Fruit fly (Drosophila melanogaster): ENCODE measurements around the gene CG10864.
A peak's percentile ranks its signal among the peaks of the same experiment; 100 is the strongest.

CG10864 gene

DNA sequence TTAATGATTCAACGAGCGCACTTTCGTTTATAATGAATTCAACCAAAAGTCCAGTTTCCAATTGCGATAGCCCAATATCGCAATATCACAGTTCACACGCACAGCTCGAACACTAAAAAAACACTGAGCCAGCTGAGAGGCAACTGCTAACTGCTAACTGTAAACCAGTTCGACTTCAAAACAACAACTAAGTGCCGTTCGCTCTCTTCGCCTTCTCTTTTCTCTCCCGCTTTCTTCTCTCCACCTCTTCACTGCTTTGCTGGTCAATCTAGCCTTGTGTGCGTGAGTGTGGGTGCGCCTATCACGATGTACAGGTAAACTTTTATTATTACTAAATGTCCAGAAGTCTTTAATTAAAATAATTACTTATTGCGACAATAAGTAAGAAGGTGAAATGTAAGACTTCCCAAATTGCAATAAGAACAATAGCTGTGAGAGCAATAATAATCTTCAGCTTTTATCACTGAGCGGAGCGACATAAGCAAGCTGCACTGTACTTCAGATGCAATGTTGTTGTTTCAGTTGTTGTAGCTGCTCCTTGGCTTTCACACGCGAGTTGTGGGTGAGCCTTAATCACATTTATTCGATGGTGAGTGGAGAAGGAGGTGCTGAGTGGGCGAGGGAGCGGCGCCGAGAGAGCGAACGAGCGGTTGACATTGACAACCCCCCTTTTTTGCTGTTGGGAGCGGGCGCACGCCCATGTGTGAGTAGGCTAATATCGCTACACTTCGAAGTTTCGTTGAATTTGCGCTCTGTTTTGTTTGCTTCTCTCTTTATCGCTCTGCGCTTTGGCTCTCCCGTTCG, 14.4 kb downstream of the CG10864 start, which contains the start of gene Vti1b (continued):
- TF ChIP-seq acj6 (GFP tag; optimal IDR thresholded peaks at IDR 0.05) (peak; percentile 99), dsx (GFP tag; optimal IDR thresholded peaks at IDR 0.05; ENCODE audit: poor library complexity, severe bottlenecking) (peak; percentile 96), CG15336 (GFP tag; IDR thresholded peaks at IDR 0.05) (peak; percentile 99), esn (GFP tag; optimal IDR thresholded peaks at IDR 0.05) (peak; percentile 98), Sox14 (GFP tag; optimal IDR thresholded peaks at IDR 0.05) (peak; percentile 99), CG11294 (GFP tag; IDR thresholded peaks at IDR 0.05) (peak; percentile 97), Smox (GFP tag; optimal IDR thresholded peaks at IDR 0.05) (peak; percentile 98), CG32006 (GFP tag; optimal IDR thresholded peaks at IDR 0.05) (peak; percentile 99), Hr38 (GFP tag; optimal IDR thresholded peaks at IDR 0.05) (peak; percentile 95), Hr4 (GFP tag; optimal IDR thresholded peaks at IDR 0.05) (peak; percentile 99), Gug (GFP tag; IDR thresholded peaks at IDR 0.05) (peak; percentile 95), Eip93F (GFP tag; optimal IDR thresholded peaks at IDR 0.05) (peak; percentile 84), Blimp-1 (GFP tag; optimal IDR thresholded peaks at IDR 0.05) (peak; percentile 88), lz (GFP tag; optimal IDR thresholded peaks at IDR 0.05) (peak; percentile 97), achi (GFP tag; optimal IDR thresholded peaks at IDR 0.05) (peak; percentile 98), net (GFP tag; optimal IDR thresholded peaks at IDR 0.05) (peak; percentile 98), spab (GFP tag; optimal IDR thresholded peaks at IDR 0.05) (peak; percentile 96), CG34406 (GFP tag; optimal IDR thresholded peaks at IDR 0.05) (peak; percentile 98), Sox15 (GFP tag; optimal IDR thresholded peaks at IDR 0.05) (peak; percentile 97), pdm3 (GFP tag; optimal IDR thresholded peaks at IDR 0.05) (peak; percentile 99), CG6276 (GFP tag; optimal IDR thresholded peaks at IDR 0.05) (peak; percentile 98), fd59A (GFP tag; optimal IDR thresholded peaks at IDR 0.05) (peak; percentile 96), CG7368 (GFP tag; optimal IDR thresholded peaks at IDR 0.05) (peak; percentile 97), CG8632 (GFP tag; optimal IDR thresholded peaks at IDR 0.05) (peak; percentile 98), CG8119 (GFP tag; IDR thresholded peaks at IDR 0.05) (peak; percentile 99), CG10669 (GFP tag; optimal IDR thresholded peaks at IDR 0.05) (peak; percentile 98), salr (GFP tag; optimal IDR thresholded peaks at IDR 0.05) (peak; percentile 95 to 97), Eip78C (GFP tag) (peak; percentile 100)

DNA sequence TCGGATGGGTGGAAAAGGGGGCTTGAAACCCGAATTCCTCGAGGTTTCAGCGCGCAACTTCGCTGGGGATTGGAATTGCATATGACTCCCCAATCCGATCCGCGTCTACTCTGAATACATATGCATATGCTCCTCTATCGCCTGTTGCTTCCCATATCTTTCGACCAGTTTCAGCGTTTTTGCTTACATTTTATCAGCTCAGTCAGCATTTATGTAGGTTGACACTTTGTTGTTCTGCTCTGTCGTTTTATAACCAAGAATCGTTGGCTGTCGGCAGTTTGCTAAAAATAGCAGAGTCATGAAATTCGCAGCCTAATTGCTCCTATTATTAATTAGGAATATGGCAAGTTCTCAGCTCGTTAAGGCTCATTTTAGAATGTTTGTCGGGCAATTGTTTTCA, 15.7 kb downstream of the CG10864 start:
- TF ChIP-seq dsx (GFP tag; optimal IDR thresholded peaks at IDR 0.05; ENCODE audit: poor library complexity, severe bottlenecking) (peak; percentile 50), CG1621 (tag; optimal IDR thresholded peaks at IDR 0.05) (no peak)

DNA sequence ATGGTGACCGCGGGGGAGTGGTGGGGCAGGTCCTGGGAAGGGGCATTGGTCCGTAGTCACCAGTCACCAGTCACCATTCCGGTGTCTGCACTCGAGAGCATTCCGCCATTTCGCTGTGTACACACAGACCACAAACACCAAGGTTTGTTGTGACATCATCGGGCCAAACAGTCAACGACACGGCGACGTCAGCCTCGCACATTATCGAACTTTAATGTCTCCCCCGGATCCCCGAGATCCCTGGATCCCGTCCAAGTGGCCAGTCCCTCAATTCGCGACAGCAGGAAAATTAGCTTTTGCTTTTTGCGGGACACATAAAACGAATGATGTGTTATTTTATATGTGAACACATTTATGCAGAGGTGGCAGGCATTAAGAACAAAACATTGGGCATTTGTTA, 16.6 kb downstream of the CG10864 start:
- TF ChIP-seq Ets96B (tag; optimal IDR thresholded peaks at IDR 0.05) = no peak
- peak; percentile 92 for TF ChIP-seq vri (GFP tag; optimal IDR thresholded peaks at IDR 0.05)

DNA sequence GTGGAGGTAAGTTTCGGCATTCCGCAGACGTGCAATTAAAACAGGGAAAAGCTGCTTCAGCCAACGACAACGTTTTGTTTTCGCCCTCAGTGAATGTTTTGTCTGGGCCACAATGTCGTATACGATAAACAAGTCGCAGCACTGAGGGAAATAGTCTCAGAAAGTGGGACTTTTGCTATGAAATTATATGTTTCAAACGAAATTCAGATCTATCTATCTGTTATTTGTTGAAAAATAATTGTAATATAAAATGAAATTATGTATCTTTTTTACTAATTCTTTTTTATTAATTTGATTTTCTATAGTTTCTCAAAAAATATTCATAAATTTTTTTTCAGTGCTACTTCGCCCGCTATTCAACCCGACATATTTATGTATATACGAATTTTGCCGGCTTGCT, 18.0 kb downstream of the CG10864 start:
- TF ChIP-seq CG9139 (GFP tag; optimal IDR thresholded peaks at IDR 0.05) = peak; percentile 42
- no peak for TF ChIP-seq CG6808 (GFP tag; optimal IDR thresholded peaks at IDR 0.05)
- TF ChIP-seq Sox102F (GFP tag; optimal IDR thresholded peaks at IDR 0.05) = peak; percentile 72
- TF ChIP-seq OdsH (GFP tag; optimal IDR thresholded peaks at IDR 0.05) = no peak
- TF ChIP-seq Ets21C (GFP tag; optimal IDR thresholded peaks at IDR 0.05) = no peak
- TF ChIP-seq CG3919 (GFP tag; optimal IDR thresholded peaks at IDR 0.05) = no peak
- TF ChIP-seq CG10631 (GFP tag; optimal IDR thresholded peaks at IDR 0.05) = no peak
- TF ChIP-seq esn (GFP tag; optimal IDR thresholded peaks at IDR 0.05) = no peak
- TF ChIP-seq Hr4 (GFP tag; optimal IDR thresholded peaks at IDR 0.05) = no peak
- TF ChIP-seq lz (GFP tag; optimal IDR thresholded peaks at IDR 0.05) = peak; percentile 47
- TF ChIP-seq CG6163 (GFP tag; IDR thresholded peaks at IDR 0.05) = peak; percentile 73; the same call in 1 of the 3 replicates
- TF ChIP-seq Hr39 (GFP tag; optimal IDR thresholded peaks at IDR 0.05) = peak; percentile 58
- TF ChIP-seq CG3032 (tag; optimal IDR thresholded peaks at IDR 0.05) = peak; percentile 50
- TF ChIP-seq Eip75B (GFP tag; optimal IDR thresholded peaks at IDR 0.05) = no peak
- TF ChIP-seq Lpt (GFP tag; optimal IDR thresholded peaks at IDR 0.05) = peak; percentile 46
- no peak for TF ChIP-seq CG11762 (GFP tag; optimal IDR thresholded peaks at IDR 0.05; ENCODE audit: insufficient read depth)
- no peak for TF ChIP-seq CG10669 (GFP tag; optimal IDR thresholded peaks at IDR 0.05)
- peak; percentile 75 for TF ChIP-seq CG8632 (GFP tag; optimal IDR thresholded peaks at IDR 0.05)
- no peak for TF ChIP-seq fkh (GFP tag; optimal IDR thresholded peaks at IDR 0.05)
- no peak for TF ChIP-seq CG16779 (tag; optimal IDR thresholded peaks at IDR 0.05)
